Worm (Caenorhabditis elegans) whole organism, L1 larva: ENCODE data around the gene W01C9.2.

Experiments
- C16A3.4 ChIP-seq: fragments of 150-350 bp; optimal IDR thresholded peaks from 2 replicates; lab custom pipeline; 2014; ENCODE audit warnings: missing biosample characterization, missing genetic modification characterization
- aha-1 ChIP-seq: fragments of 150-350 bp; optimal IDR thresholded peaks from 2 replicates; lab custom pipeline; 2014; ENCODE audit warnings: missing biosample characterization, missing genetic modification characterization
- alr-1 ChIP-seq: fragments of 200-800 bp; sonication (Bioruptor generic); optimal IDR thresholded peaks from 2 replicates; lab custom pipeline; 2018; ENCODE audit warnings: borderline replicate concordance, mild to moderate bottlenecking, missing genetic modification characterization, missing compliant biosample characterization
- ama-1 ChIP-seq: fragments of 150-350 bp; optimal IDR thresholded peaks from 2 replicates; lab custom pipeline; 2014
- blmp-1 ChIP-seq: fragments of 150-350 bp; optimal IDR thresholded peaks from 2 replicates; lab custom pipeline; 2014; ENCODE audit warnings: missing biosample characterization, missing genetic modification characterization
- ceh-82 ChIP-seq, 3 experiments: fragments of 150-350 bp in 1 of 3; sonication (generic microtip) in 2 of 3; optimal IDR thresholded peaks; 2 replicates each; lab custom pipeline; 2014 to 2017; ENCODE audit warnings: missing biosample characterization in 3 of 3, missing genetic modification characterization in 3 of 3
- dpl-1 ChIP-seq, 3 experiments: fragments of 150-350 bp in 2 of 3; sonication (generic microtip) in 1 of 3; optimal IDR thresholded peaks; 2 replicates each; lab custom pipeline; 2014 to 2017; ENCODE audit warnings: missing biosample characterization in 3 of 3, missing genetic modification characterization in 3 of 3, missing genetic modification reagents in 3 of 3
- efl-1 ChIP-seq, 4 experiments: fragments of 150-350 bp; optimal IDR thresholded peaks in 3 of 4; peaks in 1 of 4; 1 replicate in 1 of 4; 2 replicates in 3 of 4; lab custom pipeline; 2014; ENCODE audit warnings: missing biosample characterization in 2 of 4, missing genetic modification characterization in 2 of 4, missing genetic modification reagents in 2 of 4
- egl-13 ChIP-seq: sonication (generic microtip); optimal IDR thresholded peaks from 2 replicates; lab custom pipeline; 2016; ENCODE audit warnings: missing genotype, missing genetic modification reagents, missing genetic modification characterization, missing compliant biosample characterization
- elt-3 ChIP-seq, 6 experiments: fragments of 150-350 bp in 1 of 6; sonication (generic microtip); optimal IDR thresholded peaks; 2 replicates each; lab custom pipeline; 2017 to 2018; ENCODE audit warnings: missing biosample characterization in 6 of 6, missing genetic modification characterization in 6 of 6, inconsistent platforms in 1 of 6
- fkh-10 ChIP-seq: sonication (generic microtip); optimal IDR thresholded peaks from 2 replicates; lab custom pipeline; 2017; ENCODE audit warnings: missing biosample characterization, missing genetic modification reagents, missing genetic modification characterization
- fkh-4 ChIP-seq: sonication (generic microtip); optimal IDR thresholded peaks from 2 replicates; lab custom pipeline; 2016; ENCODE audit warnings: missing compliant biosample characterization, missing genetic modification characterization, borderline replicate concordance
- fkh-8 ChIP-seq: sonication (generic microtip); optimal IDR thresholded peaks from 2 replicates; lab custom pipeline; 2016; ENCODE audit warnings: mild to moderate bottlenecking, missing genetic modification characterization, missing compliant biosample characterization
- fos-1 ChIP-seq: fragments of 150-350 bp; optimal IDR thresholded peaks from 2 replicates; lab custom pipeline; 2014; ENCODE audit warnings: missing biosample characterization, missing genetic modification characterization
- grh-1 ChIP-seq: fragments of 200-800 bp; sonication (Bioruptor generic); IDR thresholded peaks from 2 replicates; pipeline ENCODE4 v1.3.6; 2022; ENCODE audit warnings: missing genetic modification reagents, missing genetic modification characterization, missing compliant biosample characterization
- hlh-4 ChIP-seq: sonication (generic microtip); optimal IDR thresholded peaks from 2 replicates; lab custom pipeline; 2016; ENCODE audit warnings: mild to moderate bottlenecking, missing genetic modification characterization, missing compliant biosample characterization
- irx-1 ChIP-seq: sonication (generic microtip); optimal IDR thresholded peaks from 2 replicates; lab custom pipeline; 2016; ENCODE audit warnings: missing genetic modification characterization, missing compliant biosample characterization
- isw-1 ChIP-seq: fragments of 200-800 bp; sonication (Bioruptor generic); IDR thresholded peaks from 2 replicates; pipeline ENCODE4 v1.3.6; 2022; ENCODE audit warnings: missing genetic modification characterization, missing compliant biosample characterization
- jun-1 ChIP-seq: fragments of 150-350 bp; optimal IDR thresholded peaks from 2 replicates; lab custom pipeline; 2014; ENCODE audit warnings: missing biosample characterization, missing genetic modification reagents, missing genetic modification characterization
- lin-14 ChIP-seq: fragments of 200-800 bp; sonication (Bioruptor generic); optimal IDR thresholded peaks from 2 replicates; lab custom pipeline; 2018; ENCODE audit warnings: mild to moderate bottlenecking, missing genetic modification characterization, moderate library complexity, missing compliant biosample characterization
- lin-15B ChIP-seq: fragments of 150-350 bp; sonication (generic microtip); optimal IDR thresholded peaks from 3 replicates; lab custom pipeline; 2014; ENCODE audit warnings: missing biosample characterization, missing genetic modification characterization
- lin-39 ChIP-seq: fragments of 150-350 bp; optimal IDR thresholded peaks from 2 replicates; lab custom pipeline; 2014; ENCODE audit warnings: missing biosample characterization, missing genetic modification reagents, missing genetic modification characterization
- lir-3 ChIP-seq: sonication (generic microtip); optimal IDR thresholded peaks from 2 replicates; lab custom pipeline; 2016; ENCODE audit warnings: mild to moderate bottlenecking, missing genetic modification characterization, moderate library complexity, missing compliant biosample characterization; ENCODE audit not compliant: poor library complexity
- mep-1 ChIP-seq: fragments of 150-350 bp; optimal IDR thresholded peaks from 2 replicates; lab custom pipeline; 2014; ENCODE audit warnings: missing biosample characterization, missing genetic modification characterization
- nhr-19 ChIP-seq: fragments of 200-800 bp; sonication (Bioruptor generic); conservative IDR thresholded peaks from 2 replicates; pipeline ENCODE4 v1.3.6; 2022; ENCODE audit warnings: missing genetic modification characterization, missing compliant biosample characterization
- nhr-20 ChIP-seq: sonication (generic microtip); optimal IDR thresholded peaks from 2 replicates; lab custom pipeline; 2016; ENCODE audit warnings: mild to moderate bottlenecking, missing genetic modification characterization, missing compliant biosample characterization
- nhr-237 ChIP-seq: fragments of 150-350 bp; optimal IDR thresholded peaks from 2 replicates; lab custom pipeline; 2014; ENCODE audit warnings: missing biosample characterization, missing genetic modification characterization
- nhr-28 ChIP-seq: fragments of 150-350 bp; optimal IDR thresholded peaks from 2 replicates; lab custom pipeline; 2014; ENCODE audit warnings: missing biosample characterization, missing genetic modification characterization
- nhr-47 ChIP-seq: sonication (generic microtip); optimal IDR thresholded peaks from 2 replicates; lab custom pipeline; 2016; ENCODE audit warnings: mild to moderate bottlenecking, missing genetic modification characterization, moderate library complexity, missing compliant biosample characterization
- nhr-71 ChIP-seq: sonication (generic microtip); optimal IDR thresholded peaks from 2 replicates; lab custom pipeline; 2016; ENCODE audit warnings: mild to moderate bottlenecking, missing genetic modification characterization, moderate library complexity, missing compliant biosample characterization
- nhr-76 ChIP-seq: sonication (generic microtip); optimal IDR thresholded peaks from 2 replicates; lab custom pipeline; 2017; ENCODE audit warnings: missing biosample characterization, missing genetic modification characterization
- nhr-77 ChIP-seq: fragments of 150-350 bp; optimal IDR thresholded peaks from 2 replicates; lab custom pipeline; 2014; ENCODE audit warnings: missing biosample characterization, missing genetic modification characterization
- pag-3 ChIP-seq: sonication (generic microtip); optimal IDR thresholded peaks from 2 replicates; lab custom pipeline; 2017; ENCODE audit warnings: missing genetic modification characterization, mild to moderate bottlenecking, missing compliant biosample characterization, antibody characterized with exemption, borderline replicate concordance; ENCODE audit not compliant: insufficient read depth
- pax-3 ChIP-seq: fragments of 200-800 bp; sonication (Bioruptor generic); optimal IDR thresholded peaks from 2 replicates; lab custom pipeline; 2018; ENCODE audit warnings: mild to moderate bottlenecking, missing genetic modification characterization, moderate library complexity, missing compliant biosample characterization
- pqm-1 ChIP-seq: sonication (generic microtip); optimal IDR thresholded peaks from 3 replicates; lab custom pipeline; 2017; ENCODE audit warnings: missing biosample characterization, missing genetic modification characterization
- snpc-4 ChIP-seq: fragments of 150-350 bp; optimal IDR thresholded peaks from 2 replicates; lab custom pipeline; 2014; ENCODE audit warnings: missing biosample characterization, missing genetic modification characterization
- snu-23 ChIP-seq: sonication (generic microtip); optimal IDR thresholded peaks from 2 replicates; lab custom pipeline; 2016; ENCODE audit warnings: missing genetic modification characterization, missing compliant biosample characterization
- sox-4 ChIP-seq: sonication (generic microtip); optimal IDR thresholded peaks from 2 replicates; lab custom pipeline; 2016; ENCODE audit warnings: missing genetic modification characterization, missing compliant biosample characterization
- sptf-1 ChIP-seq: fragments of 150-350 bp; optimal IDR thresholded peaks from 2 replicates; lab custom pipeline; 2014; ENCODE audit warnings: missing biosample characterization, missing genetic modification characterization
- swsn-7 ChIP-seq: sonication (generic microtip); optimal IDR thresholded peaks from 2 replicates; lab custom pipeline; 2016; ENCODE audit warnings: missing genetic modification characterization, missing compliant biosample characterization
- unc-130 ChIP-seq: fragments of 150-350 bp; optimal IDR thresholded peaks from 2 replicates; lab custom pipeline; 2017; ENCODE audit warnings: missing biosample characterization, missing genetic modification characterization, inconsistent platforms
- unc-30 ChIP-seq: sonication (generic microtip); optimal IDR thresholded peaks from 2 replicates; lab custom pipeline; 2017; ENCODE audit warnings: missing biosample characterization, missing genetic modification characterization
- unc-62 ChIP-seq: fragments of 150-350 bp; optimal IDR thresholded peaks from 2 replicates; lab custom pipeline; 2014; ENCODE audit warnings: missing biosample characterization, missing genetic modification reagents, missing genetic modification characterization
- vab-15 ChIP-seq: sonication (generic microtip); optimal IDR thresholded peaks from 2 replicates; lab custom pipeline; 2017; ENCODE audit warnings: missing genotype, mild to moderate bottlenecking, missing genetic modification characterization, missing compliant biosample characterization
- xbp-1 ChIP-seq: sonication (generic microtip); optimal IDR thresholded peaks from 2 replicates; lab custom pipeline; 2016; ENCODE audit warnings: missing genetic modification characterization, missing compliant biosample characterization
- zip-4 ChIP-seq: fragments of 200-800 bp; sonication (Bioruptor generic); optimal IDR thresholded peaks from 2 replicates; lab custom pipeline; 2018; ENCODE audit warnings: mild to moderate bottlenecking, missing genetic modification characterization, moderate library complexity, missing compliant biosample characterization
- ztf-11 ChIP-seq, 2 experiments: sonication (generic microtip); optimal IDR thresholded peaks; 2 replicates each; lab custom pipeline; 2016 to 2017; ENCODE audit warnings: missing genetic modification characterization in 2 of 2, missing biosample characterization in 1 of 2, missing compliant biosample characterization in 1 of 2
- ztf-4 ChIP-seq: fragments of 150-350 bp; optimal IDR thresholded peaks from 2 replicates; lab custom pipeline; 2014; ENCODE audit warnings: missing biosample characterization, missing genetic modification characterization

The W01C9.2 gene

DNA sequence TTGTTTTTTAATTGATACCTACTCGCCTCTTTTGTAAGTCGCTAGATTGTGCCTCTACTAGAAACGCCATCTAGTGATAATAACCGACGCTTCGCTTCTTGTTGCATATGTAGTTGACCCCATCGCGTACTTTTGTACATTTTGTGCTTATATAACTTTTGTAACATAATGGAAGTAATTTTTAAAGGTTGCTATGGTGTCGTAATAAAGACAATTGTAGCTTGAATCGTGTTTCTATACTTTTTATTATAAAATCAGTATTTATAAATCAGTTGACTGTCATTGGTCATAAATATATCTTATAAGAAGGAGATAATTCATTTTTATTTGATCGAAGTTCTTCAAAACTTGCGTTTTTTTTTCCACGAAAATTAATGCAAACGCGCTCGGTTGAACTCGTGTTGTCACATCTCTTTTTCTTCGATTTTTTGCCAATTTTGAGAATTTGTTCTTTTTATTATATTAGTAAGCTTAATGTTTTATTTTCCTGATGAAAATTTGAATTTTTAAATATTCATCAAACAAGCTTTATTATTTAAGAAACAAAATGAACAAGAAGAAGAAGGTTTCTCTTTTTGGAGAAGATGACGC, 41.4 kb downstream of the W01C9.2 start, which contains the start of gene F54C9.9 (continued):
- TF ChIP-seq jun-1 (no peak), lin-39 (tag; lab: Kevin White, UChicago) (no peak), xbp-1 (tag; lab: Kevin White, UChicago) (no peak), aha-1 (tag; lab: Kevin White, UChicago) (no peak), pag-3 (tag; lab: Kevin White, UChicago) (no peak), snpc-4 (tag; lab: Kevin White, UChicago) (no peak), unc-62 (GFP tag; lab: Kevin White, UChicago) (no peak), blmp-1 (peak; percentile 49), irx-1 (tag; lab: Kevin White, UChicago) (no peak), unc-130 (tag; lab: Kevin White, UChicago) (no peak), C16A3.4 (peak; percentile 33), efl-1 (optimal IDR thresholded peaks at IDR 0.05; lab: Kevin White, UChicago) (peak; percentile 7 to 32), efl-1 (GFP tag; optimal IDR thresholded peaks at IDR 0.05 in 1 of 2; lab: Kevin White, UChicago) (peak; percentile 29 to 87), nhr-20 (no peak), ztf-4 (tag; lab: Kevin White, UChicago) (no peak), lin-14 (peak; percentile 30), ama-1 (no peak), ztf-11 (tag; optimal IDR thresholded peaks at IDR 0.05; lab: Kevin White, UChicago) (no peak), vab-15 (tag; lab: Kevin White, UChicago) (no peak), lin-15B (tag; lab: Kevin White, UChicago) (no peak), ceh-82 (tag; optimal IDR thresholded peaks at IDR 0.05; lab: Kevin White, UChicago) (no peak), snu-23 (GFP tag; lab: Kevin White, UChicago) (peak; percentile 10), fkh-10 (GFP tag; lab: Kevin White, UChicago) (no peak), elt-3 (tag; optimal IDR thresholded peaks at IDR 0.05; lab: Kevin White, UChicago) (no peak), nhr-19 (no peak), pqm-1 (tag; lab: Kevin White, UChicago) (no peak), alr-1 (no peak), lir-3 (no peak), mep-1 (tag; lab: Kevin White, UChicago) (no peak), fos-1 (tag; lab: Kevin White, UChicago) (no peak)

ce11 chrII:8581700-8582099, 45.5 kb downstream of the W01C9.2 start, which contains the start of gene arl-1:
Gene arl-1 (plus strand): TSS chrII:8582000.
- TF ChIP-seq efl-1 (optimal IDR thresholded peaks at IDR 0.05; lab: Kevin White, UChicago) (no peak), efl-1 (GFP tag; optimal IDR thresholded peaks at IDR 0.05 in 1 of 2; lab: Kevin White, UChicago) (no peak), lir-3 (no peak), sox-4 (tag; lab: Kevin White, UChicago) (no peak), unc-30 (tag; lab: Kevin White, UChicago) (no peak), pag-3 (tag; lab: Kevin White, UChicago) (no peak), nhr-76 (no peak), unc-62 (GFP tag; lab: Kevin White, UChicago) (no peak), nhr-237 (tag; lab: Kevin White, UChicago) (no peak), elt-3 (tag; optimal IDR thresholded peaks at IDR 0.05; lab: Kevin White, UChicago) (no peak), swsn-7 (tag; lab: Kevin White, UChicago) (no peak), hlh-4 (tag; lab: Kevin White, UChicago) (no peak), fkh-4 (tag; lab: Kevin White, UChicago) (no peak), nhr-28 (tag; lab: Kevin White, UChicago) (no peak)
- TF ChIP-seq, all 84 proteins: peak for 0

ce11 chrII:8583035-8583434, 46.9 kb downstream of the W01C9.2 start:
- TF ChIP-seq snu-23 (GFP tag; lab: Kevin White, UChicago) (no peak), zip-4 (no peak), nhr-47 (tag; lab: Kevin White, UChicago) (no peak), pax-3 (tag; lab: Kevin White, UChicago) (no peak), isw-1 (GFP tag; lab: Robert Waterston, UW) (no peak), pag-3 (tag; lab: Kevin White, UChicago) (no peak), lir-3 (no peak), nhr-71 (tag; lab: Kevin White, UChicago) (no peak), ztf-11 (tag; optimal IDR thresholded peaks at IDR 0.05; lab: Kevin White, UChicago) (no peak), nhr-237 (tag; lab: Kevin White, UChicago) (no peak), fkh-8 (tag; lab: Kevin White, UChicago) (no peak), sptf-1 (tag; lab: Kevin White, UChicago) (no peak), ztf-4 (tag; lab: Kevin White, UChicago) (no peak), nhr-77 (tag; lab: Kevin White, UChicago) (no peak), egl-13 (no peak), dpl-1 (GFP tag; optimal IDR thresholded peaks at IDR 0.05; lab: Kevin White, UChicago) (no peak), grh-1 (GFP tag; lab: Robert Waterston, UW) (no peak)
